Worm (Caenorhabditis elegans): ENCODE results near the gene srt-20.

The srt-20 gene

DNA sequence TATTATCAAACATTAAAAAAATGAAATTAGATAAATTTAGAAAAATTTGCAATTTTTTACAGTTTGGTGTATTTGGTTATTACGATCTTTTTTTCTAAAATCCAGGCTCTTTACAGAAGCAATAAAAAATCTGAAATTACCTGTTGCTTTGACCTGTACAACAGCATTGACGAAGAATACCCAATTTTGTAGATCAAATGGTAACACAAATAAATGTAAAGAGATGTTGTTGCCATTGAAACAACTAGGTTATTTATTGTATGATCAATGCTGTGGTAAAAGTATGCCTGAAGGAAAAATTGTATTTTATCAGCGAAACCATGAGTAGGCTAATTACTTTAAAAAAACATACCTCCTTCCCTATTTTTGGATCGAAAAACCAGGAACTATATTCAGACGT lies 37.1 kb downstream of the srt-20 start:
- TF ChIP-seq tbx-2 (tag; optimal IDR thresholded peaks at IDR 0.05): no peak
- no peak for TF ChIP-seq ceh-18 (tag; optimal IDR thresholded peaks at IDR 0.05)
- no peak for TF ChIP-seq hlh-15 (tag; optimal IDR thresholded peaks at IDR 0.05)
- no peak for TF ChIP-seq nhr-11 (tag; optimal IDR thresholded peaks at IDR 0.05)
- TF ChIP-seq ztf-16 (tag; optimal IDR thresholded peaks at IDR 0.05): no peak
- TF ChIP-seq sox-2 (GFP tag; IDR thresholded peaks at IDR 0.05): no peak
- no peak for TF ChIP-seq unc-42 (tag; optimal IDR thresholded peaks at IDR 0.05)
- TF ChIP-seq pros-1 (tag; optimal IDR thresholded peaks at IDR 0.05): no peak
- TF ChIP-seq syd-9 (tag; optimal IDR thresholded peaks at IDR 0.05): no peak

DNA sequence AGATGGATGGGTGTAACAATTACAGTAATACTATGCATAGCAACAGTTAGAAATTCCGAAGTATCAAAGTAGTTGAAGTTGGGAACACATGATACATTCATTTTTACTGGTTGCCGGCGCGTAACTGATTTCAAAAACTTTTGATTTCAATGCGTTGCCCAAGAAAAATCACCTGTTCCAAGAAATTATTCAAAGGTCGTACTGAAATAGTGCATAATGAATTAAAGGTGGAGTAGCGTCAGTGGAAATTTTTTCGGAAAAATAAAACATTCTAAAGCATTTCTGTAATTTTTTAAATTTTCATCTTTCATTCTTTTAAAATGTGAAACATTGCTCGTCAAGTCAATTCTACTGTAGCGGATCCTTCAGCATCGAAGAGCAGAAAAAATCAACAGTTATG lies 38.3 kb downstream of the srt-20 start, which contains the start of gene srh-204:
TSS of gene srh-204 (minus strand) at position 101 of the 400 bp plus-strand sequence.
- no peak for TF ChIP-seq ceh-48 (tag; optimal IDR thresholded peaks at IDR 0.05)
- TF ChIP-seq K02D7.2 (tag; optimal IDR thresholded peaks at IDR 0.05): no peak
- no peak for TF ChIP-seq C08G9.2 (tag; optimal IDR thresholded peaks at IDR 0.05)
- TF ChIP-seq nhr-11 (tag; optimal IDR thresholded peaks at IDR 0.05): no peak
- TF ChIP-seq F13H6.1 (tag; optimal IDR thresholded peaks at IDR 0.05): no peak
- TF ChIP-seq ceh-45 (GFP tag; IDR thresholded peaks at IDR 0.05): no peak
- TF ChIP-seq ceh-30 (tag; optimal IDR thresholded peaks at IDR 0.05): no peak
- no peak for TF ChIP-seq ceh-2 (tag; optimal IDR thresholded peaks at IDR 0.05)
- no peak for TF ChIP-seq eyg-1 (tag; optimal IDR thresholded peaks at IDR 0.05)
- no peak for TF ChIP-seq ahr-1 (tag; optimal IDR thresholded peaks at IDR 0.05)
- no peak for TF ChIP-seq rnt-1 (tag; optimal IDR thresholded peaks at IDR 0.05)
- no peak for TF ChIP-seq sox-2 (GFP tag; IDR thresholded peaks at IDR 0.05)
- TF ChIP-seq Y22D7AL.16 (tag; optimal IDR thresholded peaks at IDR 0.05): no peak

DNA sequence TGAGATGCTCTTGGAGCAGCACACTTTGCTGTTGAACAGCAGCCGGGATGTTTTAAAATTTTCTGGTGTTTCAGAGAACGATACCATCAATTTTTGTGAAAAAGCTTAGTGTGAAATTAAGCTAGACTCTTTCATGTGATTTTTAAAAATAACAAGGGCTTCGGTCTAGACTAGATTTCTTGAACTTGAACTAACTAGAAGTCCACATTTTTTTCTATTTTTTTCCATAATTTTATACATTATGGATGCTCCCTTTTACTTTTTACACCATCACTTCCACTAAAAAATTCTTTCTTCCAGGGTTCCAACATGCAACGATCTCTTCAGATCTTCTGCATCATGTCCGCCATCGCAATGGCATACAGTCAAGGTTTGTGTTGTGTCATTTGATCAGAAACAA lies 42.5 kb downstream of the srt-20 start, which contains the start of gene nlp-13:
TSS of gene nlp-13 (plus strand) at position 301 of the 400 bp plus-strand sequence.
- no peak for TF ChIP-seq sox-2 (GFP tag; IDR thresholded peaks at IDR 0.05)
- TF ChIP-seq nhr-11 (tag; optimal IDR thresholded peaks at IDR 0.05): no peak
- no peak for TF ChIP-seq elt-2 (tag; optimal IDR thresholded peaks at IDR 0.05)
- TF ChIP-seq syd-9 (tag; optimal IDR thresholded peaks at IDR 0.05): no peak
- TF ChIP-seq hlh-8 (tag; optimal IDR thresholded peaks at IDR 0.05): no peak
- TF ChIP-seq C08G9.2 (tag; optimal IDR thresholded peaks at IDR 0.05): no peak
- TF ChIP-seq fkh-6 (tag; optimal IDR thresholded peaks at IDR 0.05): no peak
- no peak for TF ChIP-seq unc-3 (GFP tag; conservative IDR thresholded peaks at IDR 0.05)
- no peak for TF ChIP-seq unc-3 (tag; optimal IDR thresholded peaks at IDR 0.05)
- TF ChIP-seq pag-3 (tag; optimal IDR thresholded peaks at IDR 0.05; ENCODE audit: borderline replicate concordance): no peak
- no peak for TF ChIP-seq K09A11.1 (tag; optimal IDR thresholded peaks at IDR 0.05; ENCODE audit: insufficient read depth)
- no peak for TF ChIP-seq ceh-48 (tag; optimal IDR thresholded peaks at IDR 0.05)
- no peak for TF ChIP-seq F13H6.1 (tag; optimal IDR thresholded peaks at IDR 0.05)
- TF ChIP-seq C38D4.7 (GFP tag; optimal IDR thresholded peaks at IDR 0.05): no peak
- no peak for TF ChIP-seq zip-5 (tag; optimal IDR thresholded peaks at IDR 0.05)
- no peak for TF ChIP-seq pat-9 (tag; optimal IDR thresholded peaks at IDR 0.05)
- TF ChIP-seq ceh-31 (tag; optimal IDR thresholded peaks at IDR 0.05): no peak
- TF ChIP-seq npax-4 (tag; optimal IDR thresholded peaks at IDR 0.05): no peak
- TF ChIP-seq ceh-34 (tag; optimal IDR thresholded peaks at IDR 0.05): no peak
- TF ChIP-seq ztf-16 (tag; optimal IDR thresholded peaks at IDR 0.05): no peak
- TF ChIP-seq ceh-14 (tag; optimal IDR thresholded peaks at IDR 0.05): no peak

Measured in whole organism, late embryonic.